Worm (Caenorhabditis elegans) whole organism, L1 larva: ENCODE data around the gene ZK512.10.

Source experiments
- elt-2 ChIP-seq: sonication (generic microtip); optimal IDR thresholded peaks from 2 replicates; lab custom pipeline; 2016; ENCODE audit warnings: missing genetic modification characterization, mild to moderate bottlenecking, inconsistent platforms, missing compliant biosample characterization, missing genetic modification reagents
- lin-35 ChIP-seq, 2 experiments: fragments of 150-350 bp; optimal IDR thresholded peaks; 2 replicates each; lab custom pipeline; 2014; ENCODE audit warnings: missing biosample characterization in 2 of 2, missing genetic modification characterization in 2 of 2, missing genetic modification reagents in 2 of 2
- nhr-12 ChIP-seq: sonication (generic microtip); optimal IDR thresholded peaks from 2 replicates; lab custom pipeline; 2017; ENCODE audit warnings: missing biosample characterization, missing genetic modification characterization
- nhr-19 ChIP-seq: fragments of 200-800 bp; sonication (Bioruptor generic); conservative IDR thresholded peaks from 2 replicates; pipeline ENCODE4 v1.3.6; 2022; ENCODE audit warnings: missing genetic modification characterization, missing compliant biosample characterization
- nhr-76 ChIP-seq: sonication (generic microtip); optimal IDR thresholded peaks from 2 replicates; lab custom pipeline; 2017; ENCODE audit warnings: missing biosample characterization, missing genetic modification characterization
- skn-1 ChIP-seq: fragments of 150-350 bp; optimal IDR thresholded peaks from 2 replicates; lab custom pipeline; 2014; ENCODE audit warnings: missing biosample characterization, missing genetic modification characterization
- unc-130 ChIP-seq: fragments of 150-350 bp; optimal IDR thresholded peaks from 2 replicates; lab custom pipeline; 2017; ENCODE audit warnings: missing biosample characterization, missing genetic modification characterization, inconsistent platforms
- ztf-11 ChIP-seq, 2 experiments: sonication (generic microtip); optimal IDR thresholded peaks; 2 replicates each; lab custom pipeline; 2016 to 2017; ENCODE audit warnings: missing genetic modification characterization in 2 of 2, missing biosample characterization in 1 of 2, missing compliant biosample characterization in 1 of 2

ce11 chrIII:9115745-9116144 lies 14.9 kb upstream of the ZK512.10 start:
- TF ChIP-seq ztf-11 (tag; optimal IDR thresholded peaks at IDR 0.05; lab: Kevin White, UChicago) (no peak), nhr-76 (tag; lab: Kevin White, UChicago) (no peak), nhr-12 (tag; lab: Kevin White, UChicago) (no peak), unc-130 (tag; lab: Kevin White, UChicago) (no peak), skn-1 (tag; lab: Kevin White, UChicago) (no peak), nhr-19 (GFP tag; lab: Robert Waterston, UW) (no peak), elt-2 (tag; lab: Kevin White, UChicago) (no peak), lin-35 (GFP tag; optimal IDR thresholded peaks at IDR 0.05; lab: Kevin White, UChicago) (no peak)
